Worm (Caenorhabditis elegans) whole organism, young adult: ENCODE results near the gene lgc-34.
"Not testable (repeated sequence)": the region's sequence is repeated elsewhere in the genome, so short reads cannot be mapped to it uniquely, and the experiment has no call there.

Experiments used
- B0035.1 ChIP-seq: sonication (generic microtip); optimal IDR thresholded peaks from 2 replicates; lab custom pipeline; 2016; ENCODE audit warnings: missing genetic modification characterization, mild to moderate bottlenecking, missing compliant biosample characterization, missing genotype, missing genetic modification reagents
- B0336.3 ChIP-seq: fragments of 200-800 bp; sonication (Bioruptor generic); IDR thresholded peaks from 2 replicates; pipeline ENCODE4 v1.3.6; 2022; ENCODE audit warnings: missing genetic modification characterization, missing compliant biosample characterization
- D2030.7 ChIP-seq: fragments of 200-800 bp; sonication (Bioruptor generic); IDR thresholded peaks from 2 replicates; pipeline ENCODE4 v1.3.6; 2022; ENCODE audit warnings: missing genetic modification reagents, missing genetic modification characterization, missing compliant biosample characterization
- T07F8.4 ChIP-seq: sonication (generic microtip); optimal IDR thresholded peaks from 2 replicates; lab custom pipeline; 2016; ENCODE audit warnings: mild to moderate bottlenecking, missing genetic modification characterization, moderate library complexity, missing compliant biosample characterization
- T26A5.8 ChIP-seq: sonication (generic microtip); optimal IDR thresholded peaks from 2 replicates; lab custom pipeline; 2016; ENCODE audit warnings: missing genetic modification characterization, missing compliant biosample characterization
- Y53G8AR.9 ChIP-seq: fragments of 200-800 bp; sonication (Bioruptor generic); conservative IDR thresholded peaks from 2 replicates; pipeline ENCODE4 v1.3.6; 2022; ENCODE audit warnings: missing genetic modification reagents, missing genetic modification characterization, missing compliant biosample characterization
- Y56A3A.18 ChIP-seq: fragments of 200-800 bp; sonication (Bioruptor generic); IDR thresholded peaks from 2 replicates; pipeline ENCODE4 v1.3.6; 2022; ENCODE audit warnings: missing genetic modification reagents, missing genetic modification characterization, missing compliant biosample characterization
- ZK185.1 ChIP-seq: sonication (generic microtip); optimal IDR thresholded peaks from 2 replicates; lab custom pipeline; 2016; ENCODE audit warnings: mild to moderate bottlenecking, missing genetic modification characterization, missing compliant biosample characterization; ENCODE audit not compliant: poor library complexity, severe bottlenecking
- ama-1 ChIP-seq, 3 experiments: fragments of 150-350 bp in 1 of 3; sonication (generic microtip) in 2 of 3; optimal IDR thresholded peaks; 2 replicates each; lab custom pipeline; 2014 to 2018; ENCODE audit warnings: missing biosample characterization in 2 of 3, missing genetic modification characterization in 2 of 3, missing genetic modification reagents in 2 of 3
- attf-5 ChIP-seq: fragments of 200-800 bp; sonication (Bioruptor generic); optimal IDR thresholded peaks from 2 replicates; lab custom pipeline; 2018; ENCODE audit warnings: mild to moderate bottlenecking, missing genetic modification characterization, missing compliant biosample characterization
- attf-6 ChIP-seq: fragments of 200-800 bp; sonication (Bioruptor generic); IDR thresholded peaks from 2 replicates; pipeline ENCODE4 v1.3.6; 2022; ENCODE audit warnings: missing genetic modification reagents, missing genetic modification characterization, missing compliant biosample characterization
- ccch-3 ChIP-seq: fragments of 200-800 bp; sonication (Bioruptor generic); optimal IDR thresholded peaks from 2 replicates; lab custom pipeline; 2018; ENCODE audit warnings: mild to moderate bottlenecking, missing genetic modification characterization, missing compliant biosample characterization
- cebp-1 ChIP-seq, 2 experiments: fragments of 200-800 bp in 1 of 2; sonication (Bioruptor generic) in 1 of 2; sonication (generic microtip) in 1 of 2; IDR thresholded peaks in 1 of 2; optimal IDR thresholded peaks in 1 of 2; 2 replicates each; pipeline versions ENCODE4 v1.3.6 to Lab custom; 2017 to 2022; ENCODE audit warnings: missing compliant biosample characterization in 2 of 2, missing genetic modification characterization in 2 of 2, mild to moderate bottlenecking in 1 of 2, missing genetic modification reagents in 1 of 2, moderate library complexity in 1 of 2
- cebp-2 ChIP-seq: fragments of 200-800 bp; sonication (Bioruptor generic); IDR thresholded peaks from 2 replicates; pipeline ENCODE4 v1.3.6; 2022; ENCODE audit warnings: missing genetic modification characterization, missing compliant biosample characterization
- ceh-27 ChIP-seq: fragments of 200-800 bp; sonication (Bioruptor generic); optimal IDR thresholded peaks from 2 replicates; lab custom pipeline; 2018; ENCODE audit warnings: mild to moderate bottlenecking, missing genetic modification characterization, moderate library complexity, missing compliant biosample characterization
- ceh-79 ChIP-seq: sonication (generic microtip); optimal IDR thresholded peaks from 2 replicates; lab custom pipeline; 2017; ENCODE audit warnings: mild to moderate bottlenecking, missing genetic modification characterization, missing compliant biosample characterization
- die-1 ChIP-seq: sonication (generic microtip); optimal IDR thresholded peaks from 2 replicates; lab custom pipeline; 2016; ENCODE audit warnings: missing genotype, mild to moderate bottlenecking, missing genetic modification characterization, missing compliant biosample characterization
- egrh-3 ChIP-seq: fragments of 200-800 bp; sonication (Bioruptor generic); IDR thresholded peaks from 2 replicates; pipeline ENCODE4 v1.3.6; 2022; ENCODE audit warnings: missing genetic modification reagents, missing genetic modification characterization, missing compliant biosample characterization
- him-1 ChIP-seq: sonication (generic microtip); optimal IDR thresholded peaks from 2 replicates; lab custom pipeline; 2016; ENCODE audit warnings: missing genotype, missing genetic modification reagents, missing genetic modification characterization, missing compliant biosample characterization
- hlh-12 ChIP-seq: sonication (generic microtip); optimal IDR thresholded peaks from 2 replicates; lab custom pipeline; 2016; ENCODE audit warnings: missing genetic modification characterization, missing compliant biosample characterization
- lag-1 ChIP-seq: fragments of 200-800 bp; sonication (Bioruptor generic); IDR thresholded peaks from 2 replicates; pipeline ENCODE4 v1.3.6; 2022; ENCODE audit warnings: missing genetic modification reagents, missing genetic modification characterization, missing compliant biosample characterization
- lin-35 ChIP-seq, 3 experiments: fragments of 150-350 bp in 2 of 3; sonication (generic microtip) in 1 of 3; optimal IDR thresholded peaks; 2 replicates each; lab custom pipeline; 2014 to 2018; ENCODE audit warnings: missing biosample characterization in 3 of 3, missing genetic modification characterization in 3 of 3, missing genetic modification reagents in 3 of 3
- lir-1 ChIP-seq: fragments of 200-800 bp; sonication (Bioruptor generic); conservative IDR thresholded peaks from 2 replicates; pipeline ENCODE4 v1.3.6; 2022; ENCODE audit warnings: missing genetic modification reagents, missing genetic modification characterization, missing compliant biosample characterization
- lsl-1 ChIP-seq: fragments of 200-800 bp; sonication (Bioruptor generic); optimal IDR thresholded peaks from 2 replicates; lab custom pipeline; 2018; ENCODE audit warnings: mild to moderate bottlenecking, missing genetic modification characterization, moderate library complexity, missing compliant biosample characterization
- madf-3 ChIP-seq: fragments of 200-800 bp; sonication (Bioruptor generic); IDR thresholded peaks from 2 replicates; pipeline ENCODE4 v1.3.6; 2022; ENCODE audit warnings: missing genetic modification reagents, missing genetic modification characterization, missing compliant biosample characterization
- nfyb-1 ChIP-seq: fragments of 200-800 bp; sonication (Bioruptor generic); IDR thresholded peaks from 2 replicates; pipeline ENCODE4 v1.3.6; 2022; ENCODE audit warnings: missing genetic modification reagents, missing genetic modification characterization, missing compliant biosample characterization
- nhr-27 ChIP-seq: fragments of 200-800 bp; sonication (Bioruptor generic); optimal IDR thresholded peaks from 2 replicates; lab custom pipeline; 2018; ENCODE audit warnings: mild to moderate bottlenecking, missing genetic modification characterization, moderate library complexity, missing compliant biosample characterization
- nhr-80 ChIP-seq: sonication (generic microtip); optimal IDR thresholded peaks from 2 replicates; lab custom pipeline; 2016; ENCODE audit warnings: missing genetic modification characterization, missing compliant biosample characterization
- rcor-1 ChIP-seq: fragments of 200-800 bp; sonication (Bioruptor generic); IDR thresholded peaks from 2 replicates; pipeline ENCODE4 v1.3.6; 2022; ENCODE audit warnings: missing genetic modification reagents, missing genetic modification characterization, missing compliant biosample characterization
- rec-8 ChIP-seq, 2 experiments: sonication (generic microtip); optimal IDR thresholded peaks; 2 replicates each; lab custom pipeline; 2016; ENCODE audit warnings: mild to moderate bottlenecking in 2 of 2, missing genetic modification characterization in 2 of 2, missing genetic modification reagents in 2 of 2, missing genotype in 2 of 2, missing biosample characterization in 1 of 2, missing compliant biosample characterization in 1 of 2, moderate library complexity in 1 of 2
- snpc-4 ChIP-seq, 5 experiments: fragments of 150-350 bp in 1 of 5; sonication (generic microtip) in 4 of 5; optimal IDR thresholded peaks; 2 replicates each; lab custom pipeline; 2014 to 2018; ENCODE audit warnings: missing genetic modification characterization in 5 of 5, missing biosample characterization in 3 of 5, antibody characterized with exemption in 2 of 5, mild to moderate bottlenecking in 2 of 5, missing compliant biosample characterization in 2 of 5, missing genotype in 2 of 5, moderate library complexity in 2 of 5, missing genetic modification reagents in 1 of 5
- ztf-25 ChIP-seq: fragments of 200-800 bp; sonication (Bioruptor generic); IDR thresholded peaks from 2 replicates; pipeline ENCODE4 v1.3.6; 2022; ENCODE audit warnings: missing genetic modification reagents, missing genetic modification characterization, missing compliant biosample characterization
- ztf-28 ChIP-seq: fragments of 200-800 bp; sonication (Bioruptor generic); IDR thresholded peaks from 2 replicates; pipeline ENCODE4 v1.3.6; 2022; ENCODE audit warnings: missing genetic modification reagents, missing genetic modification characterization, missing compliant biosample characterization
- ztf-3 ChIP-seq: fragments of 200-800 bp; sonication (Bioruptor generic); optimal IDR thresholded peaks from 2 replicates; lab custom pipeline; 2018; ENCODE audit warnings: mild to moderate bottlenecking, missing genetic modification characterization, missing compliant biosample characterization

Gene lgc-34

DNA sequence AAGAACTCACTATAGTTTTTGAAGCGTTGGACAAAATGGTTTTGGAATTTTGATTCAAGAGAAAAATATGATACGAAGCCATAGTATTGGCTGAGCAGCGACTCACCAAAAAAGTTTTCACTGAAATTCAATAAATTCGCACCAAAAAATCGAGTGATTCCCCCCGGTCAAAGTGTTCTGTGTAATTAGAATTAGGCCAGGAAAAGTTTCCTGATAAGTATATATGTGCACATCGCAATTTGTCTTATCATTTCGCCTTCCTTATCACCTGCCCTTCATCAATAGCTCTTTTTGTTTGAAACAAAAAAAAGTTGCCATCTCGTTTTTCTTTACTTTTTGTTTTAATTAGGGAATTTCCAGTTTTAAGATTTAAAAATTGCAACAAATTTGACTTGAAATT is 4.7 kb upstream of the lgc-34 start:
- TF ChIP-seq nhr-80 (tag; lab: Kevin White, UChicago): peak; percentile 53
- TF ChIP-seq nhr-27 (tag; lab: Kevin White, UChicago): no peak
- no peak for TF ChIP-seq ceh-27 (GFP tag; lab: Kevin White, UChicago)

DNA sequence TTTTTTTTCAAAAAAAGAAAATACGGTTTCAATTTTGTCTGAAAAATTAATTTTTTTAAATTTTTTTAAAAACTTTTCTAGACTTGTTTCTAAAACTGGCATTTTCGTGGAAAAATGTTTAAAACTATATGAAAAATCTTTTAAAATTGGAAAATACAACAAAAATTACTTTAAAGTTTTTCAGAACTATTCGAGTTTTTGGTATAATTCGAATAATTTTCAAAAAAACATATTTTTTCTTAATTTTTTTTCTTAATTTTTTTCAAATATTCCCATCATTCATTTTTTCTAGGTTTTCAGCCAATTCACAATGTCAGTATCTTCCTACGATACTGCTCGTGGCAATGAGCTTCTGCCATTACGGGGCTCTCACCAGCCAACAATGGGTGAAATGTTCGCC is 4.1 kb upstream of the lgc-34 start, which contains the start of gene slc-36.2:
Gene slc-36.2, plus strand, starts transcription at position 301 of the 400 bp plus-strand sequence.
- no peak for TF ChIP-seq Y53G8AR.9 (GFP tag; lab: Robert Waterston, UW)
- TF ChIP-seq cebp-2: no peak
- TF ChIP-seq snpc-4 (GFP tag; optimal IDR thresholded peaks at IDR 0.05; lab: Kevin White, UChicago): no peak
- TF ChIP-seq snpc-4 (tag; optimal IDR thresholded peaks at IDR 0.05; lab: Kevin White, UChicago): no peak
- no peak for TF ChIP-seq madf-3 (GFP tag; lab: Robert Waterston, UW)
- TF ChIP-seq ZK185.1 (tag; lab: Kevin White, UChicago): no peak
- no peak for TF ChIP-seq ceh-79 (tag; lab: Kevin White, UChicago)
- no peak for TF ChIP-seq D2030.7 (GFP tag; lab: Robert Waterston, UW)
- no peak for TF ChIP-seq ccch-3 (GFP tag; lab: Kevin White, UChicago)
- TF ChIP-seq B0336.3: no peak
- no peak for TF ChIP-seq ztf-25 (GFP tag; lab: Robert Waterston, UW)
- no peak for TF ChIP-seq die-1
- no peak for TF ChIP-seq ztf-3 (GFP tag; lab: Kevin White, UChicago)
- no peak for TF ChIP-seq him-1
- TF ChIP-seq hlh-12 (tag; lab: Kevin White, UChicago): no peak

DNA sequence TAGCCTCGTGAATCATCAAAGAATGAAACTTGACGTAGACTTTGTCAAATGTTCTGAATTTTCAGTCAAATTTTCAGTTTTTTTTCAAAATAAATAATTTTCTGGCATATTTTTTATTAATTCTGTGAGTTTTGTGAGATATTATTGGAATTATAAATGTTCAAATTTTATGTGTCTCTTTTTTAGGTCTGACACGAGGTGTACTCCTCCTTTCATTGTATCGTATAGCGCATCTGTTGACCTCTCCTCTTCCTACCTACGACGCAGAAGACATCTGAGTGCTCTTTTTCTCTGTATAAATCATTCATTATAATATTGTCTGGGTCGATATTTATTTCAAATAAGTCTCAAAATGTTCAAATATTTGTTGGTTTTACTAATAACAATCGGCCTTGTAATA is 8.9 kb downstream of the lgc-34 start, which contains the start of gene T27A1.3:
Gene T27A1.3, plus strand, starts transcription at position 301 of the 400 bp plus-strand sequence.
- TF ChIP-seq T26A5.8 (tag; lab: Kevin White, UChicago); lsl-1 (GFP tag; lab: Kevin White, UChicago); T07F8.4 (tag; lab: Kevin White, UChicago): not testable (repeated sequence)

DNA sequence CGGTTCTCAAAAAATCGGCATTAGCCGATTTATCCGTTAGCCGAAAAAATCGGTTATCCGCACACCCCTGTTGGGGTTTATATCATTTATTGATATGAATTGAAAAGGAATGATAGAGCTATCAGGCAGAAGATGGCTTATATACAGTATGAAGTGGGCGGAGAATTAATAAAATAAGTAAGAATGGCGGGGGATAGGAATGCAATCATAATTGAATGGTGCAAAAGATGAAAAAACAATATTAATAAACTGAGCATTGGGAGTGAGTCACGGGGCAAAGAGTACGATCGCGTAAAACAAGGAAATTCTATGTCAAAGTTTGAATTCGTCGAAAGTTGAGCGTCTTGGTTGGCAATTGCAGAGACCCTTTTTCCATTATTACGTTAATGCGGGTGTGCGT is 10.4 kb downstream of the lgc-34 start, which contains the start of gene T27A1.2:
Gene T27A1.2, minus strand, starts transcription at position 101 of the 400 bp plus-strand sequence.
- no peak for TF ChIP-seq ceh-79 (tag; lab: Kevin White, UChicago)

DNA sequence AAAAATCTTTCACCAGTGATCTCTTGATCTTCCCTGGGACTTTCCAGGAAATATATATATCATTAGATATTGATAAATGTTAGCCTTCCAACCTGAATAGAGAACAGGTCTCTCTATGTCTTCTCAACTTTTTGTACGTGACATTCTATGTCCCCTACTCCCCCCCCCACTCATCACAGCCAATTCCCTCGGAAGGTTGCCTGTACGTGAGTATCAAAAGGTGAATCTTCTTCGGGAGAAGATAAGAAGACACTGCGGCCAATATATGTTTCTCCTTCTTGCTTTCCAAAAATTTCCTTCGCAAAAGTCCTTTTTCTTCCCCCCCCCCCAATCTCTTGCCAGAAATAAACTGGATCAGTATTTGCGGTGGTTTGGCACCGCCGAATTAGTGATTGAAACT is 16.0 kb downstream of the lgc-34 start:
- TF ChIP-seq nfyb-1 (GFP tag; lab: Robert Waterston, UW): no peak
- no peak for TF ChIP-seq attf-5 (GFP tag; lab: Kevin White, UChicago)
- no peak for TF ChIP-seq rec-8 (tag; optimal IDR thresholded peaks at IDR 0.05; lab: Kevin White, UChicago)
- no peak for TF ChIP-seq die-1
- no peak for TF ChIP-seq attf-6 (GFP tag; lab: Robert Waterston, UW)
- TF ChIP-seq lin-35 (GFP tag; optimal IDR thresholded peaks at IDR 0.05; lab: Kevin White, UChicago): no peak
- no peak for TF ChIP-seq Y56A3A.18 (GFP tag; lab: Robert Waterston, UW)
- no peak for TF ChIP-seq ZK185.1 (tag; lab: Kevin White, UChicago)
- TF ChIP-seq ztf-3 (GFP tag; lab: Kevin White, UChicago): no peak
- no peak for TF ChIP-seq ztf-28 (GFP tag; lab: Robert Waterston, UW)
- no peak for TF ChIP-seq B0035.1 (tag; lab: Kevin White, UChicago)
- TF ChIP-seq egrh-3 (GFP tag; lab: Robert Waterston, UW): no peak
- TF ChIP-seq ama-1 (optimal IDR thresholded peaks at IDR 0.05; lab: Kevin White, UChicago): no peak
- TF ChIP-seq ama-1 (GFP tag; optimal IDR thresholded peaks at IDR 0.05; lab: Kevin White, UChicago): no peak
- TF ChIP-seq lag-1 (GFP tag; lab: Robert Waterston, UW): no peak
- no peak for TF ChIP-seq lir-1 (GFP tag; lab: Robert Waterston, UW)
- TF ChIP-seq rcor-1 (GFP tag; lab: Robert Waterston, UW): no peak
- no peak for TF ChIP-seq cebp-1 (GFP tag; IDR thresholded peaks at IDR 0.05; lab: Robert Waterston, UW)
- no peak for TF ChIP-seq cebp-1 (tag; optimal IDR thresholded peaks at IDR 0.05; lab: Kevin White, UChicago)
- no peak for TF ChIP-seq cebp-2
- TF ChIP-seq lsl-1 (GFP tag; lab: Kevin White, UChicago): no peak
- TF ChIP-seq, all 124 proteins: peak for 0
